Worm (Caenorhabditis elegans): Measurements from ENCODE around the gene tyra-3.

Gene tyra-3

ce11 chrX:4961681-4962656, 14.1 kb downstream of the tyra-3 start:
- TF ChIP-seq nhr-76 (tag; optimal IDR thresholded peaks at IDR 0.05) (no peak), fos-1 (tag; optimal IDR thresholded peaks at IDR 0.05) (no peak), blmp-1 (tag; optimal IDR thresholded peaks at IDR 0.05) (peak; percentile 6), nhr-84 (tag; optimal IDR thresholded peaks at IDR 0.05) (no peak), aly-2 (tag; optimal IDR thresholded peaks at IDR 0.05) (no peak), zip-4 (GFP tag; optimal IDR thresholded peaks at IDR 0.05) (peak; percentile 37), hpl-2 (GFP tag; optimal IDR thresholded peaks at IDR 0.05) (no peak), lin-35 (GFP tag; optimal IDR thresholded peaks at IDR 0.05) (peak in 1 of 2 experiments; percentile 14), vab-15 (tag; optimal IDR thresholded peaks at IDR 0.05) (no peak), nhr-12 (tag; optimal IDR thresholded peaks at IDR 0.05) (no peak), fkh-8 (tag; optimal IDR thresholded peaks at IDR 0.05) (peak; percentile 73), pag-3 (tag; optimal IDR thresholded peaks at IDR 0.05; ENCODE audit: borderline replicate concordance, insufficient read depth) (no peak), ces-1 (GFP tag; optimal IDR thresholded peaks at IDR 0.05) (peak; percentile 45), nhr-85 (tag) (peak; percentile 60), nhr-71 (tag; optimal IDR thresholded peaks at IDR 0.05) (peak; percentile 81), nhr-47 (tag; optimal IDR thresholded peaks at IDR 0.05) (peak; percentile 68), sox-4 (tag; optimal IDR thresholded peaks at IDR 0.05) (no peak), ceh-90 (tag; optimal IDR thresholded peaks at IDR 0.05) (peak; percentile 17), ceh-88 (GFP tag; IDR thresholded peaks at IDR 0.05) (no peak), sptf-1 (tag; optimal IDR thresholded peaks at IDR 0.05) (no peak), unc-98 (GFP tag; IDR thresholded peaks at IDR 0.05) (no peak), snu-23 (GFP tag; optimal IDR thresholded peaks at IDR 0.05) (peak; percentile 41), skn-1 (tag; optimal IDR thresholded peaks at IDR 0.05) (peak; percentile 63), lin-14 (GFP tag; optimal IDR thresholded peaks at IDR 0.05) (peak; percentile 91), unc-130 (tag; optimal IDR thresholded peaks at IDR 0.05) (no peak), elt-2 (tag; optimal IDR thresholded peaks at IDR 0.05) (no peak), xbp-1 (tag; optimal IDR thresholded peaks at IDR 0.05) (peak; percentile 31), pax-3 (tag; optimal IDR thresholded peaks at IDR 0.05) (no peak), irx-1 (tag; optimal IDR thresholded peaks at IDR 0.05) (peak; percentile 39), fkh-4 (tag; optimal IDR thresholded peaks at IDR 0.05; ENCODE audit: borderline replicate concordance) (no peak), hlh-17 (GFP tag; optimal IDR thresholded peaks at IDR 0.05; ENCODE audit: borderline replicate concordance) (no peak), lir-3 (tag; optimal IDR thresholded peaks at IDR 0.05; ENCODE audit: poor library complexity) (no peak), jun-1 (tag; optimal IDR thresholded peaks at IDR 0.05) (peak; percentile 81), isw-1 (GFP tag; IDR thresholded peaks at IDR 0.05) (peak; percentile 41; the same call in 1 of the 2 replicates), grh-1 (GFP tag; IDR thresholded peaks at IDR 0.05) (no peak), egl-13 (tag; optimal IDR thresholded peaks at IDR 0.05) (peak; percentile 35), Y116A8C.19 (tag; optimal IDR thresholded peaks at IDR 0.05; ENCODE audit: borderline replicate concordance) (no peak), unc-30 (tag; optimal IDR thresholded peaks at IDR 0.05) (no peak), rnt-1 (tag; optimal IDR thresholded peaks at IDR 0.05) (peak; percentile 60), nhr-19 (GFP tag; conservative IDR thresholded peaks at IDR 0.05) (peak; percentile 43; the same call in 1 of the 2 replicates), nhr-237 (tag; optimal IDR thresholded peaks at IDR 0.05) (no peak), swsn-7 (tag; optimal IDR thresholded peaks at IDR 0.05) (peak; percentile 60), C34B4.2 (tag; optimal IDR thresholded peaks at IDR 0.05) (no peak), unc-86 (tag; optimal IDR thresholded peaks at IDR 0.05) (peak; percentile 43), mdl-1 (tag; optimal IDR thresholded peaks at IDR 0.05) (peak in 1 of 2 experiments; percentile 33), lsy-2 (tag; optimal IDR thresholded peaks at IDR 0.05) (peak; percentile 42 to 65), nhr-11 (tag; optimal IDR thresholded peaks at IDR 0.05) (peak; percentile 22), unc-62 (GFP tag; optimal IDR thresholded peaks at IDR 0.05) (no peak), egl-27 (tag; optimal IDR thresholded peaks at IDR 0.05) (peak in 1 of 2 experiments; percentile 49), mep-1 (tag; optimal IDR thresholded peaks at IDR 0.05) (peak; percentile 43)
